Worm (Caenorhabditis elegans) whole organism, midembryonic: ENCODE results near the gene C17C3.15.
A peak's percentile ranks its signal among the peaks of the same experiment; 100 is the strongest.
"Not testable (repeated sequence)": the region's sequence is repeated elsewhere in the genome, so short reads cannot be mapped to it uniquely, and the experiment has no call there.

Source experiments
- T22C8.4 ChIP-seq: fragments of 200-800 bp; sonication (Bioruptor generic); IDR thresholded peaks from 2 replicates; pipeline ENCODE4 v1.3.6; 2022; ENCODE audit warnings: missing genetic modification characterization, missing compliant biosample characterization
- cog-1 ChIP-seq: sonication (generic microtip); optimal IDR thresholded peaks from 2 replicates; lab custom pipeline; 2016; ENCODE audit warnings: missing genetic modification characterization, missing compliant biosample characterization
- flt-1 ChIP-seq: fragments of 200-800 bp; sonication (Bioruptor generic); IDR thresholded peaks from 2 replicates; pipeline ENCODE4 v1.3.6; 2022; ENCODE audit warnings: missing genetic modification characterization, missing compliant biosample characterization
- klf-2 ChIP-seq: fragments of 200-800 bp; sonication (Bioruptor generic); conservative IDR thresholded peaks from 2 replicates; pipeline ENCODE4 v1.3.6; 2022; ENCODE audit warnings: missing genetic modification reagents, missing genetic modification characterization, missing compliant biosample characterization
- med-1 ChIP-seq: sonication (generic microtip); optimal IDR thresholded peaks from 2 replicates; lab custom pipeline; 2017; ENCODE audit warnings: missing genetic modification characterization, mild to moderate bottlenecking, missing compliant biosample characterization, antibody characterized with exemption, missing genetic modification reagents; ENCODE audit not compliant: insufficient read depth
- ref-1 ChIP-seq: fragments of 200-800 bp; sonication (Bioruptor generic); conservative IDR thresholded peaks from 2 replicates; pipeline ENCODE4 v1.3.6; 2022; ENCODE audit warnings: missing genetic modification reagents, missing genetic modification characterization, missing compliant biosample characterization
- tab-1 ChIP-seq: fragments of 200-800 bp; sonication (Bioruptor generic); IDR thresholded peaks from 2 replicates; pipeline ENCODE4 v1.3.6; 2022; ENCODE audit warnings: missing genetic modification characterization, missing compliant biosample characterization
- ztf-23 ChIP-seq: fragments of 200-800 bp; sonication (Bioruptor generic); IDR thresholded peaks from 2 replicates; pipeline ENCODE4 v1.3.6; 2022; ENCODE audit warnings: missing genetic modification reagents, missing genetic modification characterization, missing compliant biosample characterization
- ztf-29 ChIP-seq: fragments of 200-800 bp; sonication (Bioruptor generic); IDR thresholded peaks from 2 replicates; pipeline ENCODE4 v1.3.6; 2022; ENCODE audit warnings: missing genetic modification reagents, missing genetic modification characterization, missing compliant biosample characterization

The C17C3.15 gene

ce11 chrII:5537524-5537923 is 32.9 kb upstream of the C17C3.15 start, which contains the start of gene C17C3.11:
Gene C17C3.11 (plus strand): TSS chrII:5537824.
- TF ChIP-seq cog-1 (tag; lab: Kevin White, UChicago) (no peak), klf-2 (GFP tag; lab: Robert Waterston, UW) (no peak), ztf-23 (GFP tag; lab: Robert Waterston, UW) (no peak), ztf-29 (no peak), ref-1 (GFP tag; lab: Robert Waterston, UW) (no peak), T22C8.4 (no peak), flt-1 (GFP tag; lab: Robert Waterston, UW) (no peak)

ce11 chrII:5540113-5540512 is 30.3 kb upstream of the C17C3.15 start, which contains the start of gene hlh-27:
Gene hlh-27 (minus strand): TSS chrII:5540213.
- TF ChIP-seq klf-2 (GFP tag; lab: Robert Waterston, UW); ztf-29; ref-1 (GFP tag; lab: Robert Waterston, UW): not testable (repeated sequence)

ce11 chrII:5541685-5542084 is 28.8 kb upstream of the C17C3.15 start, which contains the start of gene C17C3.24:
Gene C17C3.24 (minus strand): TSS chrII:5541785.
- TF ChIP-seq cog-1 (tag; lab: Kevin White, UChicago) (no peak), flt-1 (GFP tag; lab: Robert Waterston, UW) (no peak), ztf-29 (no peak), ztf-23 (GFP tag; lab: Robert Waterston, UW) (no peak), T22C8.4 (no peak), tab-1 (GFP tag; lab: Robert Waterston, UW) (no peak), med-1 (GFP tag; lab: Kevin White, UChicago) (no peak), ref-1 (GFP tag; lab: Robert Waterston, UW) (no peak), klf-2 (GFP tag; lab: Robert Waterston, UW) (no peak)

- TF ChIP-seq T22C8.4 (peak; percentile 64), flt-1 (GFP tag; lab: Robert Waterston, UW) (peak; percentile 93), ref-1 (GFP tag; lab: Robert Waterston, UW) (peak; percentile 53; the same call in 1 of the 2 replicates), klf-2 (GFP tag; lab: Robert Waterston, UW) (no peak; the same call in none of the 2 replicates), ztf-23 (GFP tag; lab: Robert Waterston, UW) (peak; percentile 84), tab-1 (GFP tag; lab: Robert Waterston, UW) (peak; percentile 82), cog-1 (tag; lab: Kevin White, UChicago) (peak; percentile 95), ztf-29 (0 out of 2 replicates have a peak, but pooled peaks have one; percentile 40), med-1 (GFP tag; lab: Kevin White, UChicago) (peak; percentile 60)
Observed at ce11 chrII:5543476-5544144, 26.8 kb upstream of the C17C3.15 start.

ce11 chrII:5544145-5544515 is 26.3 kb upstream of the C17C3.15 start:
- TF ChIP-seq ztf-29 (no peak), klf-2 (GFP tag; lab: Robert Waterston, UW) (no peak), T22C8.4 (no peak), cog-1 (tag; lab: Kevin White, UChicago) (no peak), ztf-23 (GFP tag; lab: Robert Waterston, UW) (no peak), med-1 (GFP tag; lab: Kevin White, UChicago) (no peak), tab-1 (GFP tag; lab: Robert Waterston, UW) (no peak), flt-1 (GFP tag; lab: Robert Waterston, UW) (no peak), ref-1 (GFP tag; lab: Robert Waterston, UW) (no peak)

- TF ChIP-seq ref-1 (GFP tag; lab: Robert Waterston, UW) (no peak), cog-1 (tag; lab: Kevin White, UChicago) (no peak), tab-1 (GFP tag; lab: Robert Waterston, UW) (no peak), klf-2 (GFP tag; lab: Robert Waterston, UW) (no peak), T22C8.4 (no peak), med-1 (GFP tag; lab: Kevin White, UChicago) (no peak), flt-1 (GFP tag; lab: Robert Waterston, UW) (no peak), ztf-23 (GFP tag; lab: Robert Waterston, UW) (no peak), ztf-29 (no peak)
Observed at ce11 chrII:5544764-5545163, 25.7 kb upstream of the C17C3.15 start, which contains the start of gene ins-13. Gene ins-13 (minus strand): TSS chrII:5544864.

ce11 chrII:5547442-5547894 is 23.0 kb upstream of the C17C3.15 start, which contains the start of gene acdh-2:
Gene acdh-2 (minus strand): TSS chrII:5547492.
- TF ChIP-seq ztf-23 (GFP tag; lab: Robert Waterston, UW): no peak
- no peak for TF ChIP-seq T22C8.4
- no peak for TF ChIP-seq ref-1 (GFP tag; lab: Robert Waterston, UW)
- TF ChIP-seq ztf-29: no peak
- no peak for TF ChIP-seq flt-1 (GFP tag; lab: Robert Waterston, UW)
- TF ChIP-seq med-1 (GFP tag; lab: Kevin White, UChicago): no peak
- no peak for TF ChIP-seq cog-1 (tag; lab: Kevin White, UChicago)
- TF ChIP-seq klf-2 (GFP tag; lab: Robert Waterston, UW): no peak
- TF ChIP-seq tab-1 (GFP tag; lab: Robert Waterston, UW): no peak

ce11 chrII:5549746-5550145 is 20.7 kb upstream of the C17C3.15 start, which contains the start of gene C17C3.6:
Gene C17C3.6 (plus strand): TSS chrII:5550046.
- TF ChIP-seq cog-1 (tag; lab: Kevin White, UChicago): no peak
- TF ChIP-seq flt-1 (GFP tag; lab: Robert Waterston, UW): no peak
- TF ChIP-seq med-1 (GFP tag; lab: Kevin White, UChicago): no peak
- no peak for TF ChIP-seq ztf-23 (GFP tag; lab: Robert Waterston, UW)
- no peak for TF ChIP-seq klf-2 (GFP tag; lab: Robert Waterston, UW)
- no peak for TF ChIP-seq ztf-29
- TF ChIP-seq ref-1 (GFP tag; lab: Robert Waterston, UW): no peak
- TF ChIP-seq T22C8.4: no peak
- TF ChIP-seq tab-1 (GFP tag; lab: Robert Waterston, UW): no peak

- no peak for TF ChIP-seq med-1 (GFP tag; lab: Kevin White, UChicago)
- no peak for TF ChIP-seq ztf-23 (GFP tag; lab: Robert Waterston, UW)
- no peak for TF ChIP-seq tab-1 (GFP tag; lab: Robert Waterston, UW)
Observed at ce11 chrII:5551517-5551916, 18.9 kb upstream of the C17C3.15 start, which contains the start of gene C17C3.5. Gene C17C3.5 (plus strand): TSS chrII:5551817.
